Fruit fly (Drosophila melanogaster): Measurements from ENCODE around the gene ome.

ome gene

DNA sequence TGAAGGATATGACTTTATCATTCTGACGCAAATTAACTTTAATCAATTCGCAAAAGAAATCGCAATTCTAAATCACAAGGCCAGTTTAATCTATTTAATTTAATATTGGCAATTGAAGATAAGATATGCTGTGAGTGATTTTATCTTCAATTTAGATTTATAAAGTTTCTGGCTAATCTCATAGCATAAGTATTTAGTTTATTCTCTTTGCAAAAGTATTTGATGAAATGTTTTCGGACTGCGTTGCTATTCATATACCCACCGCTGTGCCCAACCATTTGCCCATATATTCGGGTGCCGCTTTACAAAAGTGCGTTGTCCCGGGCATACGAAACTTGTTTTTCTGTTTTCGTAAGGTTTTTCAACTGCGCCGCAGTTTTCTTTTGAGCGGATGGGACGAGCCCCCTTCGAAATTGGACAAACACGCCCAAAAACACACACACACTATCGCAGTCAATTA lies 112.3 kb downstream of the ome start (continued):
- TF ChIP-seq Hnf4 (GFP tag; optimal IDR thresholded peaks at IDR 0.05) (peak; percentile 42), pan (optimal IDR thresholded peaks at IDR 0.05) (no peak), fru (GFP tag; optimal IDR thresholded peaks at IDR 0.05) (peak; percentile 75), CrebA (GFP tag; optimal IDR thresholded peaks at IDR 0.05; ENCODE audit: borderline replicate concordance) (no peak), sv (GFP tag; optimal IDR thresholded peaks at IDR 0.05) (peak; percentile 96), Dif (GFP tag; optimal IDR thresholded peaks at IDR 0.05; ENCODE audit: partially characterized antibody) (no peak)

DNA sequence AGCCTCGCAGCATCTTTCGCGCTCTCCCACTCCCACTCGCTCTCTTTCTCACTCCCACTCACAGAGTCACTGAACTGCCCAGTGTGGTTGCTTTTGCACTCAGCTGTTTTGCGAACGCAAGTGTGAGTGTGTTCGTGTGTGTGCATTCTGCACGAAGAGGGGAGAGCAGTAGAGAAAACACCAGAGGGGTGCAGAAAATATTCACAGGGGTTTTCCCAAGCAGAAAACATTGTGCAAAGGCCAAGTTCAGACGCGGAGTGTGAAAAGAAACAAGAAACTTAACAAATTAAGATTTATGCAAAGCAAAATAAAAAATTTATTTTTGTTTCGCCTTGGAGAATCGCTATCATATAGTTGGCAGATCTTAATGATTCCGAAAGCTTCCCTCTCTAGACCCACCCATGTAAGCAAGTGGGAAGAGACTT lies 112.9 kb downstream of the ome start:
- no peak for TF ChIP-seq GATAd (GFP tag; optimal IDR thresholded peaks at IDR 0.05)
- no peak for TF ChIP-seq usp (GFP tag; optimal IDR thresholded peaks at IDR 0.05)
- TF ChIP-seq Jra (GFP tag; optimal IDR thresholded peaks at IDR 0.05): no peak
- TF ChIP-seq Hnf4 (GFP tag; optimal IDR thresholded peaks at IDR 0.05): peak; percentile 57
- TF ChIP-seq h (GFP tag; optimal IDR thresholded peaks at IDR 0.05): peak; percentile 74
- TF ChIP-seq woc (GFP tag; optimal IDR thresholded peaks at IDR 0.05): peak; percentile 38
- no peak for TF ChIP-seq N (GFP tag; optimal IDR thresholded peaks at IDR 0.05)
- peak; percentile 64 for TF ChIP-seq HLH106 (tag; optimal IDR thresholded peaks at IDR 0.05)
- TF ChIP-seq sage (GFP tag; optimal IDR thresholded peaks at IDR 0.05): no peak
- peak; percentile 63 for TF ChIP-seq rgr (GFP tag; optimal IDR thresholded peaks at IDR 0.05)
- TF ChIP-seq sv (GFP tag; optimal IDR thresholded peaks at IDR 0.05): no peak
- TF ChIP-seq tai (GFP tag; optimal IDR thresholded peaks at IDR 0.05): no peak
- peak; percentile 12 for TF ChIP-seq Dif (GFP tag; optimal IDR thresholded peaks at IDR 0.05; ENCODE audit: partially characterized antibody)
- TF ChIP-seq OdsH (GFP tag; optimal IDR thresholded peaks at IDR 0.05): peak; percentile 65
- TF ChIP-seq ey (GFP tag; optimal IDR thresholded peaks at IDR 0.05): peak; percentile 70
- peak in 1 of 2 experiments; percentile 60 for TF ChIP-seq foxo (GFP tag; optimal IDR thresholded peaks at IDR 0.05)
- TF ChIP-seq CrebA (GFP tag; optimal IDR thresholded peaks at IDR 0.05; ENCODE audit: borderline replicate concordance): no peak
- peak; percentile 23 for TF ChIP-seq dmrt93B (GFP tag; optimal IDR thresholded peaks at IDR 0.05)
- TF ChIP-seq CG32264 (GFP tag; optimal IDR thresholded peaks at IDR 0.05): no peak
- no peak for TF ChIP-seq pan (optimal IDR thresholded peaks at IDR 0.05)
- peak; percentile 59 for TF ChIP-seq Hr83 (GFP tag; optimal IDR thresholded peaks at IDR 0.05; ENCODE audit: poor library complexity, severe bottlenecking)
- peak; percentile 62 for TF ChIP-seq br (GFP tag; optimal IDR thresholded peaks at IDR 0.05)
- peak; percentile 41 for TF ChIP-seq fru (GFP tag; optimal IDR thresholded peaks at IDR 0.05)
- no peak for TF ChIP-seq Rel (GFP tag; optimal IDR thresholded peaks at IDR 0.05)
- TF ChIP-seq Rel (tag; optimal IDR thresholded peaks at IDR 0.05): peak; percentile 83
- peak; percentile 19 to 66 for TF ChIP-seq dl (GFP tag; optimal IDR thresholded peaks at IDR 0.05; ENCODE audit: insufficient read depth in 1 of 2, partially characterized antibody in 2 of 2)
- TF ChIP-seq psq (GFP tag; optimal IDR thresholded peaks at IDR 0.05): no peak
- peak; percentile 66 for TF ChIP-seq lola (GFP tag; optimal IDR thresholded peaks at IDR 0.05)
- TF ChIP-seq dsf (GFP tag; optimal IDR thresholded peaks at IDR 0.05; ENCODE audit: borderline replicate concordance): no peak
- no peak for TF ChIP-seq Mio (GFP tag; optimal IDR thresholded peaks at IDR 0.05)

DNA sequence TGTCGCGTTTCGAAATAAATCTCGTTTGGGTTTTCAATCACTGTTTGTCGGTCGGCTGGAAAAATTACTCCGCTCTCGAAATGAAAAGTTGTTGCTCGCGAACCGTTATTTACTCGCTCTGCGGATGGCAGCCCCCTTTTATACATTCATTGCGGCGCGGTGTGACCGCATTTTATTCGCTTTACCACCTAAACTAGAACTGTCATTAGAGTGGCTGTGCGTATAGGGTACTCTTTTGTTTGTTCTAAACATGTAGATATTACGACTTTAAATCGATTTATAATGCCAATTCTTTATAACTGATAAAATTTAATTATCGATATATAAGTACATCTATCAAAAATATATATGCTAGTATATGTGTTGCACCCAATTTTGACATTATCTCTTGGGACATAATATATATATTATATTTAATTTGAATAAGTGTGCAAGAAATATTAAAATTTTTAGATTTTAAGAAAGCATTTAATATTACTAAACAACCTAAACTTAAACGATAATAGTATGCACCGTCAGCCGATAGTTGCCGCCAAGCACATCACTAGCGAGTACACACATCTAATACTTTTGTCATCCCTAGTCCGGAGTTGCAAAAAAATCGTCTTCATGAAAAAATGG lies 113.7 kb downstream of the ome start, which contains the start of the genes bmm and Tdrd3:
TSS of gene bmm (minus strand) at position 183 of the 621 bp plus-strand sequence.
TSS of gene Tdrd3 (plus strand) at position 562 of the 621 bp plus-strand sequence.
- TF ChIP-seq Vsx2 (GFP tag; optimal IDR thresholded peaks at IDR 0.05; ENCODE audit: partially characterized antibody) (no peak), Hr78 (GFP tag; optimal IDR thresholded peaks at IDR 0.05) (no peak), Mio (GFP tag; optimal IDR thresholded peaks at IDR 0.05) (no peak), CG32264 (GFP tag; optimal IDR thresholded peaks at IDR 0.05) (no peak), Jra (GFP tag; optimal IDR thresholded peaks at IDR 0.05) (no peak), foxo (GFP tag; optimal IDR thresholded peaks at IDR 0.05) (peak in 1 of 2 experiments; percentile 83), jim (GFP tag; optimal IDR thresholded peaks at IDR 0.05) (peak; percentile 61), Abd-B (GFP tag; optimal IDR thresholded peaks at IDR 0.05) (no peak), tai (GFP tag; optimal IDR thresholded peaks at IDR 0.05) (no peak), dsf (GFP tag; optimal IDR thresholded peaks at IDR 0.05; ENCODE audit: borderline replicate concordance) (peak; percentile 23), dmrt93B (GFP tag; optimal IDR thresholded peaks at IDR 0.05) (peak; percentile 75), Hr83 (GFP tag; optimal IDR thresholded peaks at IDR 0.05; ENCODE audit: poor library complexity, severe bottlenecking) (peak; percentile 90), OdsH (GFP tag; optimal IDR thresholded peaks at IDR 0.05) (peak; percentile 77), HLH106 (tag; optimal IDR thresholded peaks at IDR 0.05) (peak; percentile 85), rgr (GFP tag; optimal IDR thresholded peaks at IDR 0.05) (peak; percentile 77), fru (GFP tag; optimal IDR thresholded peaks at IDR 0.05) (peak; percentile 60), brk (GFP tag; optimal IDR thresholded peaks at IDR 0.05) (peak; percentile 76), Rel (GFP tag; optimal IDR thresholded peaks at IDR 0.05) (no peak), Rel (tag; optimal IDR thresholded peaks at IDR 0.05) (peak; percentile 48), sv (GFP tag; optimal IDR thresholded peaks at IDR 0.05) (peak; percentile 58), CG9705 (GFP tag; optimal IDR thresholded peaks at IDR 0.05) (peak; percentile 72), Dfd (GFP tag; optimal IDR thresholded peaks at IDR 0.05) (no peak), woc (GFP tag; optimal IDR thresholded peaks at IDR 0.05) (peak; percentile 64), usp (GFP tag; optimal IDR thresholded peaks at IDR 0.05) (no peak), Dif (GFP tag; optimal IDR thresholded peaks at IDR 0.05; ENCODE audit: partially characterized antibody) (peak; percentile 51), N (GFP tag; optimal IDR thresholded peaks at IDR 0.05) (no peak), CrebA (GFP tag; optimal IDR thresholded peaks at IDR 0.05; ENCODE audit: borderline replicate concordance) (no peak), psq (GFP tag; optimal IDR thresholded peaks at IDR 0.05) (peak; percentile 79), ey (GFP tag; optimal IDR thresholded peaks at IDR 0.05) (peak; percentile 67), pan (optimal IDR thresholded peaks at IDR 0.05) (no peak), Myc (optimal IDR thresholded peaks at IDR 0.05) (no peak), Hnf4 (GFP tag; optimal IDR thresholded peaks at IDR 0.05) (peak; percentile 74), lola (GFP tag; optimal IDR thresholded peaks at IDR 0.05) (no peak), GATAd (GFP tag; optimal IDR thresholded peaks at IDR 0.05) (peak; percentile 54), br (GFP tag; optimal IDR thresholded peaks at IDR 0.05) (peak; percentile 24), h (GFP tag; optimal IDR thresholded peaks at IDR 0.05) (peak; percentile 50), sage (GFP tag; optimal IDR thresholded peaks at IDR 0.05) (peak; percentile 19), Sp1 (GFP tag; optimal IDR thresholded peaks at IDR 0.05) (peak; percentile 87), dl (GFP tag; optimal IDR thresholded peaks at IDR 0.05; ENCODE audit: insufficient read depth in 1 of 2, partially characterized antibody in 2 of 2) (no peak)

Measured in whole organism, wandering third instar larva.